Fruit fly (Drosophila melanogaster) whole organism, embryonic: ENCODE measurements around the gene Mco1.
A peak's percentile ranks its signal among the peaks of the same experiment; 100 is the strongest.

Source experiments
- ATbp ChIP-seq: fragments of 200-800 bp; sonication (Bioruptor generic); optimal IDR thresholded peaks from 2 replicates; lab custom pipeline; 2017; ENCODE audit warnings: missing biosample characterization, mild to moderate bottlenecking, missing genetic modification characterization, missing genetic modification reagents
- Adf1 ChIP-seq: fragments of 200-800 bp; sonication (Bioruptor generic); IDR thresholded peaks from 2 replicates; pipeline ENCODE4 v1.3.6; 2022; ENCODE audit warnings: missing biosample characterization, missing genetic modification characterization
- Blimp-1 ChIP-seq: fragments of 200-800 bp; sonication (Bioruptor generic); optimal IDR thresholded peaks from 3 replicates; lab custom pipeline; 2018; ENCODE audit warnings: missing biosample characterization, missing genetic modification characterization, mild to moderate bottlenecking, moderate library complexity, missing genetic modification reagents
- CG10274 ChIP-seq: fragments of 200-800 bp; sonication (Bioruptor generic); optimal IDR thresholded peaks from 3 replicates; lab custom pipeline; 2017; ENCODE audit warnings: missing biosample characterization, mild to moderate bottlenecking, missing genetic modification characterization
- CG11247 ChIP-seq: fragments of 200-800 bp; sonication (Bioruptor generic); IDR thresholded peaks from 2 replicates; pipeline ENCODE4 v1.3.6; 2022; ENCODE audit warnings: missing biosample characterization, missing genetic modification characterization
- CG11456 ChIP-seq: fragments of 200-800 bp; sonication (Bioruptor generic); IDR thresholded peaks from 3 replicates; pipeline ENCODE4 v1.3.6; 2022; ENCODE audit warnings: missing biosample characterization, missing genetic modification characterization
- CG11723 ChIP-seq: fragments of 200-800 bp; sonication (Bioruptor generic); optimal IDR thresholded peaks from 2 replicates; lab custom pipeline; 2017; ENCODE audit warnings: missing biosample characterization, mild to moderate bottlenecking, missing genetic modification characterization
- CG14860 ChIP-seq: fragments of 200-800 bp; sonication (Bioruptor generic); IDR thresholded peaks from 3 replicates; pipeline ENCODE4 v1.3.6; 2022; ENCODE audit warnings: missing biosample characterization, missing genetic modification characterization; ENCODE audit not compliant: partially characterized antibody
- CG15269 ChIP-seq: fragments of 200-800 bp; sonication (Bioruptor generic); optimal IDR thresholded peaks from 2 replicates; lab custom pipeline; 2018; ENCODE audit warnings: missing biosample characterization, mild to moderate bottlenecking, missing genetic modification characterization, moderate library complexity
- CG1603 ChIP-seq: fragments of 200-800 bp; sonication (Bioruptor generic); optimal IDR thresholded peaks from 2 replicates; lab custom pipeline; 2019; ENCODE audit warnings: missing biosample characterization, mild to moderate bottlenecking, missing genetic modification characterization, moderate library complexity
- CG1647 ChIP-seq: fragments of 200-800 bp; sonication (Bioruptor generic); optimal IDR thresholded peaks from 3 replicates; lab custom pipeline; 2016; ENCODE audit warnings: missing biosample characterization, missing genetic modification characterization
- CG17359 ChIP-seq: fragments of 200-800 bp; sonication (Bioruptor generic); optimal IDR thresholded peaks from 3 replicates; lab custom pipeline; 2018; ENCODE audit warnings: missing biosample characterization, mild to moderate bottlenecking, missing genetic modification characterization, moderate library complexity
- CG17829 ChIP-seq: fragments of 200-800 bp; optimal IDR thresholded peaks from 2 replicates; lab custom pipeline; 2019; ENCODE audit warnings: missing biosample characterization, mild to moderate bottlenecking, missing genetic modification characterization, moderate library complexity
- CG3163 ChIP-seq: fragments of 200-800 bp; sonication (Bioruptor generic); optimal IDR thresholded peaks from 3 replicates; lab custom pipeline; 2016; ENCODE audit warnings: missing biosample characterization, missing genetic modification characterization
- CG3407 ChIP-seq: fragments of 200-800 bp; sonication (Bioruptor generic); optimal IDR thresholded peaks from 2 replicates; lab custom pipeline; 2018; ENCODE audit warnings: missing biosample characterization, mild to moderate bottlenecking, missing genetic modification characterization
- CG4617 ChIP-seq: fragments of 200-800 bp; sonication (Bioruptor generic); optimal IDR thresholded peaks from 3 replicates; lab custom pipeline; 2016; ENCODE audit warnings: missing biosample characterization, missing genetic modification characterization, borderline replicate concordance
- CG6175 ChIP-seq: fragments of 200-800 bp; sonication (Bioruptor generic); IDR thresholded peaks from 3 replicates; pipeline ENCODE4 v1.3.6; 2022; ENCODE audit warnings: missing biosample characterization, missing genetic modification characterization
- CG6683 ChIP-seq: fragments of 200-800 bp; sonication (Bioruptor generic); optimal IDR thresholded peaks from 2 replicates; lab custom pipeline; 2017; ENCODE audit warnings: missing biosample characterization, mild to moderate bottlenecking, missing genetic modification characterization, missing genetic modification reagents
- CG7786 ChIP-seq: fragments of 200-800 bp; sonication (Bioruptor generic); optimal IDR thresholded peaks from 2 replicates; lab custom pipeline; 2016; ENCODE audit warnings: missing biosample characterization, missing genetic modification characterization
- CG7963 ChIP-seq: fragments of 200-800 bp; sonication (Bioruptor generic); IDR thresholded peaks from 3 replicates; pipeline ENCODE4 v1.3.6; 2022; ENCODE audit warnings: missing biosample characterization, missing genetic modification characterization; ENCODE audit not compliant: partially characterized antibody
- CG8924 ChIP-seq: fragments of 200-800 bp; optimal IDR thresholded peaks from 3 replicates; lab custom pipeline; 2019; ENCODE audit warnings: missing biosample characterization, mild to moderate bottlenecking, missing genetic modification characterization, moderate library complexity
- CG9817 ChIP-seq: fragments of 200-800 bp; sonication (Bioruptor generic); optimal IDR thresholded peaks from 2 replicates; lab custom pipeline; 2018; ENCODE audit warnings: missing biosample characterization, mild to moderate bottlenecking, missing genetic modification characterization, moderate library complexity
- Dfd ChIP-seq, 2 experiments: fragments of >200 bp; optimal IDR thresholded peaks; 2 replicates each; lab custom pipeline; 2017; ENCODE audit warnings: missing biosample characterization in 2 of 2, missing genetic modification characterization in 2 of 2
- H15 ChIP-seq: fragments of 200-800 bp; sonication (Bioruptor generic); IDR thresholded peaks from 3 replicates; pipeline ENCODE4 v1.3.6; 2022; ENCODE audit warnings: missing biosample characterization, missing genetic modification characterization
- HLH3B ChIP-seq: fragments of 200-800 bp; sonication (Bioruptor generic); IDR thresholded peaks from 2 replicates; pipeline ENCODE4 v1.3.6; 2022; ENCODE audit warnings: missing biosample characterization, missing genetic modification characterization
- Lhr ChIP-seq: fragments of 200-800 bp; sonication (Bioruptor generic); optimal IDR thresholded peaks from 3 replicates; lab custom pipeline; 2017; ENCODE audit warnings: mild to moderate bottlenecking, missing biosample characterization, missing genetic modification reagents, missing genetic modification characterization
- Med ChIP-seq: fragments of 200-800 bp; sonication (Bioruptor generic); peaks from one replicate; lab custom pipeline; 2016; ENCODE audit warnings: missing biosample characterization, missing genetic modification characterization, mild to moderate bottlenecking, inconsistent platforms, moderate library complexity
- Mes4 ChIP-seq: fragments of 200-800 bp; sonication (Bioruptor generic); optimal IDR thresholded peaks from 2 replicates; lab custom pipeline; 2016; ENCODE audit warnings: missing biosample characterization, missing genetic modification characterization
- Mrtf ChIP-seq: fragments of 200-800 bp; sonication (Bioruptor generic); IDR thresholded peaks from 3 replicates; pipeline ENCODE4 v1.3.6; 2022; ENCODE audit warnings: missing biosample characterization, missing genetic modification characterization
- Myb ChIP-seq: fragments of 200-800 bp; sonication (Bioruptor generic); optimal IDR thresholded peaks from 2 replicates; lab custom pipeline; 2016; ENCODE audit warnings: missing biosample characterization, missing genetic modification characterization
- Six4 ChIP-seq: fragments of 200-800 bp; sonication (Bioruptor generic); optimal IDR thresholded peaks from 2 replicates; lab custom pipeline; 2016; ENCODE audit warnings: missing biosample characterization, missing genetic modification characterization
- Sry-δ ChIP-seq: fragments of 200-800 bp; sonication (Bioruptor generic); optimal IDR thresholded peaks from 2 replicates; lab custom pipeline; 2016; ENCODE audit warnings: missing biosample characterization, missing genetic modification characterization
- Usf ChIP-seq: fragments of 200-800 bp; sonication (Bioruptor generic); optimal IDR thresholded peaks from 2 replicates; lab custom pipeline; 2017; ENCODE audit warnings: missing genotype, missing biosample characterization, missing genetic modification characterization
- Xrp1 ChIP-seq: fragments of 200-800 bp; sonication (Bioruptor generic); IDR thresholded peaks from 2 replicates; pipeline ENCODE4 v1.3.6; 2022; ENCODE audit warnings: missing biosample characterization, missing genetic modification characterization
- YL-1 ChIP-seq: fragments of 200-800 bp; sonication (Bioruptor generic); optimal IDR thresholded peaks from 3 replicates; lab custom pipeline; 2017; ENCODE audit warnings: missing biosample characterization, mild to moderate bottlenecking, missing genetic modification characterization
- aop ChIP-seq: fragments of 200-800 bp; sonication (Bioruptor generic); IDR thresholded peaks from 2 replicates; pipeline ENCODE4 v1.3.6; 2022; ENCODE audit warnings: missing biosample characterization, missing genetic modification characterization
- ato ChIP-seq: fragments of 200-800 bp; sonication (Bioruptor generic); IDR thresholded peaks from 2 replicates; pipeline ENCODE4 v1.3.6; 2022; ENCODE audit warnings: missing biosample characterization, missing genetic modification characterization; ENCODE audit not compliant: partially characterized antibody
- disco-r ChIP-seq: fragments of 200-800 bp; sonication (Bioruptor generic); optimal IDR thresholded peaks from 2 replicates; lab custom pipeline; 2016; ENCODE audit warnings: missing biosample characterization, missing genetic modification characterization
- ftz-f1 ChIP-seq: fragments of 200-800 bp; sonication (Bioruptor generic); optimal IDR thresholded peaks from 2 replicates; lab custom pipeline; 2016; ENCODE audit warnings: missing biosample characterization, missing genetic modification characterization
- jigr1 ChIP-seq: fragments of 200-800 bp; sonication (Bioruptor generic); IDR thresholded peaks from 3 replicates; pipeline ENCODE4 v1.3.6; 2022; ENCODE audit warnings: missing biosample characterization, missing genetic modification characterization
- jing ChIP-seq: fragments of 200-800 bp; sonication (Bioruptor generic); optimal IDR thresholded peaks from 2 replicates; lab custom pipeline; 2018; ENCODE audit warnings: missing biosample characterization, mild to moderate bottlenecking, missing genetic modification characterization
- jumu ChIP-seq: fragments of 200-800 bp; sonication (Bioruptor generic); optimal IDR thresholded peaks from 3 replicates; lab custom pipeline; 2016; ENCODE audit warnings: missing biosample characterization, missing genetic modification characterization
- luna ChIP-seq: fragments of 200-800 bp; sonication (Bioruptor generic); optimal IDR thresholded peaks from 2 replicates; lab custom pipeline; 2016; ENCODE audit warnings: missing biosample characterization, missing genetic modification characterization
- mirr ChIP-seq: fragments of 200-800 bp; sonication (Bioruptor generic); optimal IDR thresholded peaks from 3 replicates; lab custom pipeline; 2018; ENCODE audit warnings: missing biosample characterization, mild to moderate bottlenecking, missing genetic modification characterization
- rib ChIP-seq: fragments of 200-800 bp; sonication (Bioruptor generic); IDR thresholded peaks from 2 replicates; pipeline ENCODE4 v1.3.6; 2022; ENCODE audit warnings: missing biosample characterization, missing genetic modification characterization
- vnd ChIP-seq: fragments of 200-800 bp; sonication (Bioruptor generic); IDR thresholded peaks from 3 replicates; pipeline ENCODE4 v1.3.6; 2022; ENCODE audit warnings: missing biosample characterization, missing genetic modification characterization; ENCODE audit not compliant: partially characterized antibody
- wek ChIP-seq: fragments of 200-800 bp; sonication (Bioruptor generic); optimal IDR thresholded peaks from 3 replicates; lab custom pipeline; 2018; ENCODE audit warnings: missing biosample characterization, mild to moderate bottlenecking, missing genetic modification characterization, moderate library complexity
- wor ChIP-seq: fragments of 200-800 bp; sonication (Bioruptor generic); IDR thresholded peaks from 2 replicates; pipeline ENCODE4 v1.3.6; 2022; ENCODE audit warnings: missing biosample characterization, missing genetic modification characterization
- yki ChIP-seq: fragments of >200 bp; optimal IDR thresholded peaks from 3 replicates; lab custom pipeline; 2018
- z ChIP-seq: fragments of 200-800 bp; sonication (Bioruptor generic); IDR thresholded peaks from 3 replicates; pipeline ENCODE4 v1.3.6; 2022; ENCODE audit warnings: missing biosample characterization, missing genetic modification characterization

Mco1 gene

DNA sequence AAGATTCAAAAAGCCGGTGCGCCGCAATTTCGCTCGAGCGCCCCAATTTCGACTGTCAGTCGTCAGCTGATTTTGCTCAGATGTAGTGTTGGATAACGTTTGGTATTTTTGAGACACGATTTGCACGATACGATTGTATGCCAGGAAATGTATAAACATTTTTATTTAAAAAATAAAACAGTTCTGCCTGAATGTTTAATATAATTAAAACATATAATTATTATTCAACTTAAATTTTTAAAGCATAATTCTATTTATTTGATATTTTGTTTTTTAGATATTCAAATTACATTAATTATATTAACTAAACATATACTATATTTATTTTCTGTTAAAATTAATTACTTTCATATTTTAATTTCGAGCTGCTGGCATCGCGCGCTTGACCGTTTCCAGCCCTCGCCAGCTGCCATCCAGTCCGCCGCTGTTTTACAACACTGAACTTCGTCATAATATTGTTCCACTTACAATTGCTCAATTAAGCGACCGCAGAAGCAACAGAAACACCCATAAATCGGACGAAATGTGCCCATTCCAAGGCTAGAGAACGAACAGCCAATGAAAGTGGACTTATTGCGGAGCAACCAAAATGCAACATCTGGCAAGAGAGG is 14.7 kb downstream of the Mco1 start, which contains the start of the genes FucTB and scat (continued):
- TF ChIP-seq CG11247 (peak; percentile 91), YL-1 (peak; percentile 41), vnd (GFP tag; lab: Robert Waterston, UW) (peak; percentile 49; the same call in 1 of the 3 replicates), ftz-f1 (peak; percentile 8), CG17829 (tag; lab: Kevin White, UChicago) (peak; percentile 95), luna (GFP tag; lab: Kevin White, UChicago) (no peak), CG4617 (GFP tag; lab: Kevin White, UChicago) (peak; percentile 83), CG15269 (tag; lab: Kevin White, UChicago) (peak; percentile 88), HLH3B (GFP tag; lab: Robert Waterston, UW) (peak; percentile 92), Med (GFP tag; lab: Kevin White, UChicago) (peak; percentile 85), CG9817 (tag; lab: Kevin White, UChicago) (peak; percentile 94), yki (lab: Kevin White, UChicago) (no peak), CG17359 (tag; lab: Kevin White, UChicago) (peak; percentile 78), mirr (GFP tag; lab: Kevin White, UChicago) (no peak), disco-r (GFP tag; lab: Kevin White, UChicago) (no peak), Six4 (peak; percentile 85), CG11723 (GFP tag; lab: Kevin White, UChicago) (peak; percentile 90), Sry-δ (GFP tag; lab: Kevin White, UChicago) (peak; percentile 6), Dfd (GFP tag; optimal IDR thresholded peaks at IDR 0.05; lab: Kevin White, UChicago) (no peak), Mrtf (GFP tag; lab: Robert Waterston, UW) (peak; percentile 92), CG7786 (GFP tag; lab: Kevin White, UChicago) (peak; percentile 44), ato (GFP tag; lab: Robert Waterston, UW) (no peak), wor (GFP tag; lab: Robert Waterston, UW) (peak; percentile 91), Xrp1 (GFP tag; lab: Robert Waterston, UW) (peak; percentile 96), Adf1 (GFP tag; lab: Robert Waterston, UW) (peak; percentile 63), CG8924 (tag; lab: Kevin White, UChicago) (peak; percentile 96), jumu (GFP tag; lab: Kevin White, UChicago) (peak; percentile 40), CG3407 (peak; percentile 80), CG3163 (no peak), jigr1 (GFP tag; lab: Robert Waterston, UW) (peak; percentile 83; the same call in 2 of the 3 replicates), CG1647 (peak; percentile 64), z (0 out of 3 replicates have a peak, but pooled peaks have one; percentile 25), ATbp (GFP tag; lab: Kevin White, UChicago) (peak; percentile 66), rib (GFP tag; lab: Robert Waterston, UW) (peak; percentile 67), CG14860 (GFP tag; lab: Robert Waterston, UW) (no peak), Mes4 (GFP tag; lab: Kevin White, UChicago) (no peak), jing (GFP tag; lab: Kevin White, UChicago) (peak; percentile 35), CG11456 (GFP tag; lab: Robert Waterston, UW) (peak; percentile 94), CG10274 (GFP tag; lab: Kevin White, UChicago) (peak; percentile 69), CG6175 (GFP tag; lab: Robert Waterston, UW) (peak; percentile 79), H15 (GFP tag; lab: Robert Waterston, UW) (peak; percentile 91; the same call in 2 of the 3 replicates), aop (GFP tag; lab: Robert Waterston, UW) (0 out of 2 replicates have a peak, but pooled peaks have one; percentile 27), CG1603 (peak; percentile 54), wek (no peak), Lhr (GFP tag; lab: Kevin White, UChicago) (peak; percentile 49), CG6683 (GFP tag; lab: Kevin White, UChicago) (peak; percentile 83), Usf (GFP tag; lab: Kevin White, UChicago) (peak; percentile 95), CG7963 (GFP tag; lab: Robert Waterston, UW) (no peak), Myb (GFP tag; lab: Kevin White, UChicago) (peak; percentile 70), Blimp-1 (GFP tag; lab: Kevin White, UChicago) (peak; percentile 89)
